Fruit fly (Drosophila melanogaster) S2 (cell line): ENCODE data around the gene Glut4EF.

Source experiments
- CG8478 ChIP-seq: fragments of >200 bp; optimal IDR thresholded peaks from 2 replicates; lab custom pipeline; 2018
- CTCF ChIP-seq, 2 experiments: fragments of >200 bp; optimal IDR thresholded peaks; 2 replicates each; lab custom pipeline; 2018

dm6 chr3R:9917361-9917760 lies 42.9 kb downstream of the Glut4EF start:
- TF ChIP-seq CG8478 (lab: Kevin White, UChicago) (no peak), CTCF (optimal IDR thresholded peaks at IDR 0.05; lab: Kevin White, UChicago) (no peak)
